Fruit fly (Drosophila melanogaster) whole organism, embryonic: Measurements from ENCODE around the gene CG11882.
A peak's percentile ranks its signal among the peaks of the same experiment; 100 is the strongest.

Source experiments
- Adf1 ChIP-seq: fragments of 200-800 bp; sonication (Bioruptor generic); IDR thresholded peaks from 2 replicates; pipeline ENCODE4 v1.3.6; 2022; ENCODE audit warnings: missing biosample characterization, missing genetic modification characterization
- CG10209 ChIP-seq: fragments of 200-800 bp; sonication (Bioruptor generic); optimal IDR thresholded peaks from 3 replicates; lab custom pipeline; 2017; ENCODE audit warnings: missing biosample characterization, mild to moderate bottlenecking, missing genetic modification characterization, missing genetic modification reagents
- CG10267 ChIP-seq: fragments of 200-800 bp; sonication (Bioruptor generic); optimal IDR thresholded peaks from 2 replicates; lab custom pipeline; 2018; ENCODE audit warnings: missing biosample characterization, mild to moderate bottlenecking, missing genetic modification characterization, moderate library complexity
- CG10321 ChIP-seq: fragments of 200-800 bp; sonication (Bioruptor generic); IDR thresholded peaks from 2 replicates; pipeline ENCODE4 v1.3.6; 2022; ENCODE audit warnings: missing biosample characterization, missing genetic modification characterization
- CG10979 ChIP-seq: fragments of 200-800 bp; sonication (Bioruptor generic); optimal IDR thresholded peaks from 2 replicates; lab custom pipeline; 2018; ENCODE audit warnings: missing biosample characterization, mild to moderate bottlenecking, missing genetic modification characterization, moderate library complexity
- CG12299 ChIP-seq: fragments of 200-800 bp; sonication (Bioruptor generic); optimal IDR thresholded peaks from 2 replicates; lab custom pipeline; 2018; ENCODE audit warnings: missing biosample characterization, mild to moderate bottlenecking, missing genetic modification characterization
- CG12659 ChIP-seq: fragments of 200-800 bp; sonication (Bioruptor generic); optimal IDR thresholded peaks from 3 replicates; lab custom pipeline; 2017; ENCODE audit warnings: mild to moderate bottlenecking, missing biosample characterization, missing genetic modification reagents, missing genetic modification characterization
- CG12942 ChIP-seq: fragments of 200-800 bp; sonication (Bioruptor generic); optimal IDR thresholded peaks from 3 replicates; lab custom pipeline; 2016; ENCODE audit warnings: missing biosample characterization, missing genetic modification characterization
- CG14710 ChIP-seq: fragments of 200-800 bp; sonication (Bioruptor generic); optimal IDR thresholded peaks from 3 replicates; lab custom pipeline; 2019; ENCODE audit warnings: missing biosample characterization, mild to moderate bottlenecking, missing genetic modification characterization, moderate library complexity
- CG14965 ChIP-seq: fragments of 200-800 bp; sonication (Bioruptor generic); optimal IDR thresholded peaks from 2 replicates; lab custom pipeline; 2016; ENCODE audit warnings: missing biosample characterization, missing genetic modification characterization, borderline replicate concordance
- CG18476 ChIP-seq: fragments of 200-800 bp; sonication (Bioruptor generic); optimal IDR thresholded peaks from 2 replicates; lab custom pipeline; 2016; ENCODE audit warnings: missing biosample characterization, mild to moderate bottlenecking, missing genetic modification characterization
- CG2116 ChIP-seq: fragments of 200-800 bp; sonication (Bioruptor generic); optimal IDR thresholded peaks from 3 replicates; lab custom pipeline; 2018; ENCODE audit warnings: missing biosample characterization, mild to moderate bottlenecking, missing genetic modification characterization
- CG2678 ChIP-seq: fragments of 200-800 bp; sonication (Bioruptor generic); optimal IDR thresholded peaks from 3 replicates; lab custom pipeline; 2019; ENCODE audit warnings: missing biosample characterization, mild to moderate bottlenecking, missing genetic modification characterization, moderate library complexity
- CG31224 ChIP-seq: fragments of 200-800 bp; sonication (Bioruptor generic); IDR thresholded peaks from 2 replicates; pipeline ENCODE4 v1.3.6; 2022; ENCODE audit warnings: missing biosample characterization, missing genetic modification characterization
- CG4707 ChIP-seq: fragments of 200-800 bp; sonication (Bioruptor generic); optimal IDR thresholded peaks from 2 replicates; lab custom pipeline; 2018; ENCODE audit warnings: missing biosample characterization, mild to moderate bottlenecking, missing genetic modification characterization, moderate library complexity
- CG6765 ChIP-seq: fragments of 200-800 bp; sonication (Bioruptor generic); optimal IDR thresholded peaks from 3 replicates; lab custom pipeline; 2017; ENCODE audit warnings: missing biosample characterization, mild to moderate bottlenecking, missing genetic modification characterization
- CG7372 ChIP-seq: fragments of 200-800 bp; sonication (Bioruptor generic); IDR thresholded peaks from 2 replicates; pipeline ENCODE4 v1.3.6; 2022; ENCODE audit warnings: missing biosample characterization, missing genetic modification characterization
- CG8944 ChIP-seq: fragments of 200-800 bp; sonication (Bioruptor generic); optimal IDR thresholded peaks from 3 replicates; lab custom pipeline; 2016; ENCODE audit warnings: missing biosample characterization, missing genetic modification characterization
- CG9817 ChIP-seq: fragments of 200-800 bp; sonication (Bioruptor generic); optimal IDR thresholded peaks from 2 replicates; lab custom pipeline; 2018; ENCODE audit warnings: missing biosample characterization, mild to moderate bottlenecking, missing genetic modification characterization, moderate library complexity
- CTCF ChIP-seq: fragments of 200-800 bp; sonication (Bioruptor generic); optimal IDR thresholded peaks from 2 replicates; lab custom pipeline; 2017; ENCODE audit warnings: missing biosample characterization, mild to moderate bottlenecking, missing genetic modification characterization, moderate library complexity
- Dip2 ChIP-seq: fragments of 200-800 bp; sonication (Bioruptor generic); IDR thresholded peaks from 2 replicates; pipeline ENCODE4 v1.3.6; 2022; ENCODE audit warnings: missing biosample characterization, missing genetic modification characterization
- Dip3 ChIP-seq: fragments of 200-800 bp; sonication (Bioruptor generic); optimal IDR thresholded peaks from 3 replicates; lab custom pipeline; 2016; ENCODE audit warnings: missing biosample characterization, missing genetic modification characterization
- E2f1 ChIP-seq: fragments of 200-800 bp; sonication (Bioruptor generic); IDR thresholded peaks from 2 replicates; pipeline ENCODE4 v1.3.6; 2022; ENCODE audit warnings: missing biosample characterization, missing genetic modification characterization
- GATAe ChIP-seq: fragments of 200-800 bp; sonication (Bioruptor generic); conservative IDR thresholded peaks from 2 replicates; pipeline ENCODE4 v1.3.6; 2022; ENCODE audit warnings: missing biosample characterization, missing genetic modification characterization
- HLH4C ChIP-seq: fragments of 200-800 bp; sonication (Bioruptor generic); IDR thresholded peaks from 3 replicates; pipeline ENCODE4 v1.3.6; 2022; ENCODE audit warnings: missing biosample characterization, missing genetic modification characterization; ENCODE audit not compliant: partially characterized antibody
- HLH54F ChIP-seq: fragments of 200-800 bp; sonication (Bioruptor generic); optimal IDR thresholded peaks from 3 replicates; lab custom pipeline; 2016; ENCODE audit warnings: missing biosample characterization, missing genetic modification characterization
- HLHmδ ChIP-seq: fragments of 200-800 bp; sonication (Bioruptor generic); optimal IDR thresholded peaks from 2 replicates; lab custom pipeline; 2018; ENCODE audit warnings: missing biosample characterization, mild to moderate bottlenecking, missing genetic modification characterization, moderate library complexity
- Hr39 ChIP-seq: fragments of >200 bp; optimal IDR thresholded peaks from 2 replicates; lab custom pipeline; 2017
- Hsf ChIP-seq: fragments of 200-800 bp; sonication (Bioruptor generic); optimal IDR thresholded peaks from 3 replicates; lab custom pipeline; 2016; ENCODE audit warnings: missing biosample characterization, missing genetic modification characterization
- Max ChIP-seq: fragments of 200-800 bp; sonication (Bioruptor generic); optimal IDR thresholded peaks from 2 replicates; lab custom pipeline; 2016; ENCODE audit warnings: missing biosample characterization, mild to moderate bottlenecking, missing genetic modification characterization
- Med ChIP-seq: fragments of 200-800 bp; sonication (Bioruptor generic); peaks from one replicate; lab custom pipeline; 2016; ENCODE audit warnings: missing biosample characterization, missing genetic modification characterization, mild to moderate bottlenecking, inconsistent platforms, moderate library complexity
- Rfx ChIP-seq: fragments of 200-800 bp; sonication (Bioruptor generic); IDR thresholded peaks from 2 replicates; pipeline ENCODE4 v1.3.6; 2022; ENCODE audit warnings: missing biosample characterization, missing genetic modification characterization
- Rx ChIP-seq: fragments of 200-800 bp; sonication (Bioruptor generic); IDR thresholded peaks from 2 replicates; pipeline ENCODE4 v1.3.6; 2022; ENCODE audit warnings: missing biosample characterization, missing genetic modification characterization
- Sin3A ChIP-seq: fragments of >200 bp; optimal IDR thresholded peaks from 2 replicates; lab custom pipeline; 2018
- cg ChIP-seq: fragments of 200-800 bp; sonication (Bioruptor generic); optimal IDR thresholded peaks from 3 replicates; lab custom pipeline; 2019; ENCODE audit warnings: missing biosample characterization, mild to moderate bottlenecking, missing genetic modification characterization, moderate library complexity
- cwo ChIP-seq: fragments of 200-800 bp; sonication (Bioruptor generic); optimal IDR thresholded peaks from 3 replicates; lab custom pipeline; 2017; ENCODE audit warnings: missing biosample characterization, missing genetic modification characterization, mild to moderate bottlenecking, moderate library complexity, missing genetic modification reagents
- dysf ChIP-seq: fragments of 200-800 bp; sonication (Bioruptor generic); IDR thresholded peaks from 3 replicates; pipeline ENCODE4 v1.3.6; 2022; ENCODE audit warnings: missing biosample characterization, missing genetic modification characterization
- en ChIP-seq: fragments of 200-800 bp; sonication (Bioruptor generic); optimal IDR thresholded peaks from 2 replicates; lab custom pipeline; 2016; ENCODE audit warnings: missing biosample characterization, missing genetic modification characterization
- gce ChIP-seq: fragments of 200-800 bp; sonication (Bioruptor generic); IDR thresholded peaks from 3 replicates; pipeline ENCODE4 v1.3.6; 2022; ENCODE audit warnings: missing biosample characterization, missing genetic modification characterization
- gro ChIP-seq: fragments of 200-800 bp; sonication (Bioruptor generic); optimal IDR thresholded peaks from 2 replicates; lab custom pipeline; 2016; ENCODE audit warnings: missing biosample characterization, missing genetic modification characterization
- gsb-n ChIP-seq: fragments of 200-800 bp; sonication (Bioruptor generic); optimal IDR thresholded peaks from 3 replicates; lab custom pipeline; 2018; ENCODE audit warnings: missing biosample characterization, mild to moderate bottlenecking, missing genetic modification characterization
- odd ChIP-seq: fragments of 200-800 bp; sonication (Bioruptor generic); optimal IDR thresholded peaks from 2 replicates; lab custom pipeline; 2017; ENCODE audit warnings: missing biosample characterization, mild to moderate bottlenecking, missing genetic modification characterization
- org-1 ChIP-seq: fragments of 200-800 bp; sonication (Bioruptor generic); optimal IDR thresholded peaks from 2 replicates; lab custom pipeline; 2017; ENCODE audit warnings: missing biosample characterization, missing genetic modification characterization
- pan ChIP-seq, 4 experiments: fragments of >200 bp in 3 of 4; fragments of 200-800 bp in 1 of 4; sonication (Bioruptor generic) in 1 of 4; optimal IDR thresholded peaks in 3 of 4; IDR thresholded peaks in 1 of 4; 2 replicates each; pipeline versions ENCODE4 v1.3.6 to Lab custom; 2017 to 2022; ENCODE audit warnings: missing biosample characterization in 2 of 4, missing genetic modification characterization in 2 of 4, mixed read lengths in 1 of 4
- psq ChIP-seq: fragments of 200-800 bp; sonication (Bioruptor generic); optimal IDR thresholded peaks from 2 replicates; lab custom pipeline; 2017; ENCODE audit warnings: missing biosample characterization, missing genetic modification characterization
- tx ChIP-seq: fragments of 200-800 bp; sonication (Bioruptor generic); optimal IDR thresholded peaks from 2 replicates; lab custom pipeline; 2016; ENCODE audit warnings: missing biosample characterization, missing genetic modification characterization
- vfl ChIP-seq: fragments of 200-800 bp; sonication (Bioruptor generic); optimal IDR thresholded peaks from 2 replicates; lab custom pipeline; 2016; ENCODE audit warnings: missing biosample characterization, missing genetic modification characterization
- vnd ChIP-seq: fragments of 200-800 bp; sonication (Bioruptor generic); IDR thresholded peaks from 3 replicates; pipeline ENCODE4 v1.3.6; 2022; ENCODE audit warnings: missing biosample characterization, missing genetic modification characterization; ENCODE audit not compliant: partially characterized antibody
- yki ChIP-seq: fragments of >200 bp; optimal IDR thresholded peaks from 3 replicates; lab custom pipeline; 2018

The CG11882 gene

DNA sequence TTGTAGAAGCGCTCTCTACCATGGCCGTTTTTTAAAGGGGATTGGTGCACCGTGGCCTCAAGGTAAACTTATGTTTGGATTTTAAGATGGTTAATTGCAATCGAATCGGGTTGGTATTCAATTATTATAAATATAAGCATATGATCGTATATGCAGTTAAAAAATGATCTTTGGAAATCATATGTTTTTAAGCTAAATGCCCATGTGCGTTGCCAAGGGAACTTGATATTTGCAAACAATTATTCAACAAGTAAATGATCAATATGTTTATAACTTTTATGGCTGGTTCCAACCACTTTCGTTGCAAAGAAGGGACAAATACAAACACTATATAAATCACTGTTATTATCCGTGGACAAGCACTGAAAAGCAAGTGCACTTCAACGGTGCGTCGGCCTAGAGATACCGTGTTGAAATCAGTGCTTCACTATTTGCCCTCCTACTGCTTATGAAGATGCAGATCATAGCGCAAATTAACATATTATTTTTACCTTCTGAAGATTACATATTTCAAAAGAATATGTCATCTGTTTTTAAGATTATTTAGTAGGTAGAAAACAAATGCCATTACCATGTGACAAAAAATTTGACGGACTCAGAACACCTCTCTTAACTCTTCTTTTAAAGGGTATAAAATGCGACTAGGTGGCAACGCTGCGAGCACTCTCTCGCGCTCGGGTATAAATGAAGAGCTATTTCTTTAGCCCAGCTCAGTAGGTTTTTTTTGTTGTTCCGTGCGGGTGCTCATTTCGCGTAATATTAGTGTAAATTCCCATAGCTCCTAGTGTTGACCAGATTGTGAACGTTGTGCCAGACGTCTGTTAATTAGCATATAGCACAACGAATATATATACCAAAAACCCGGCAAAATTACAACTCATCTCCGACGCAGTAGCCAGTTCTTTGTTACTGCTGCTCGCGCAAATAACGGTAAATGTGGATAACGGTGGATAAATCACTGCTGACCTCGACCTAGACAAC lies 9.7 kb upstream of the CG11882 start, which contains the start of gene rdog (continued):
- TF ChIP-seq CG10209 (peak; percentile 81), vfl (GFP tag; lab: Kevin White, UChicago) (peak; percentile 49), Rfx (GFP tag; lab: Robert Waterston, UW) (peak; percentile 74), tx (GFP tag; lab: Kevin White, UChicago) (peak; percentile 64), odd (GFP tag; lab: Kevin White, UChicago) (peak; percentile 71), gce (GFP tag; lab: Robert Waterston, UW) (no peak), org-1 (GFP tag; lab: Kevin White, UChicago) (peak; percentile 68), Max (GFP tag; lab: Kevin White, UChicago) (peak; percentile 93), Hsf (GFP tag; lab: Kevin White, UChicago) (peak; percentile 82), CG10267 (tag; lab: Kevin White, UChicago) (peak; percentile 78), cg (GFP tag; lab: Kevin White, UChicago) (no peak), CG6765 (GFP tag; lab: Kevin White, UChicago) (peak; percentile 46), CG31224 (no peak; the same call in 1 of the 2 replicates), CG10979 (tag; lab: Kevin White, UChicago) (peak; percentile 81), CTCF (GFP tag; lab: Kevin White, UChicago) (no peak), Med (peak; percentile 85), cwo (GFP tag; lab: Kevin White, UChicago) (peak; percentile 53), CG14710 (tag; lab: Kevin White, UChicago) (peak; percentile 79), HLH54F (GFP tag; lab: Kevin White, UChicago) (peak; percentile 78), E2f1 (no peak; the same call in 1 of the 2 replicates), Hr39 (no peak), Adf1 (GFP tag; lab: Robert Waterston, UW) (0 out of 2 replicates have a peak, but pooled peaks have one; percentile 40), CG18476 (peak; percentile 85), CG4707 (GFP tag; lab: Kevin White, UChicago) (peak; percentile 3), CG10321 (GFP tag; lab: Robert Waterston, UW) (no peak), Dip2 (GFP tag; lab: Robert Waterston, UW) (no peak), CG14965 (GFP tag; lab: Kevin White, UChicago) (no peak), dysf (peak; percentile 77), CG2678 (tag; lab: Kevin White, UChicago) (peak; percentile 87), vnd (GFP tag; lab: Robert Waterston, UW) (no peak), pan (optimal IDR thresholded peaks at IDR 0.05; lab: Kevin White, UChicago) (peak in 1 of 2 experiments; percentile 85), pan (GFP tag; optimal IDR thresholded peaks at IDR 0.05 in 1 of 2, IDR thresholded peaks at IDR 0.05 in 1 of 2) (peak; percentile 47 to 81), CG12299 (tag; lab: Kevin White, UChicago) (peak; percentile 63), CG8944 (GFP tag; lab: Kevin White, UChicago) (peak; percentile 68), gsb-n (tag; lab: Kevin White, UChicago) (peak; percentile 76), CG12659 (GFP tag; lab: Kevin White, UChicago) (peak; percentile 81), yki (peak; percentile 5), Rx (GFP tag; lab: Robert Waterston, UW) (peak; percentile 42; the same call in 1 of the 2 replicates), Dip3 (GFP tag; lab: Kevin White, UChicago) (peak; percentile 80), GATAe (no peak), en (GFP tag; lab: Kevin White, UChicago) (peak; percentile 63), CG2116 (GFP tag; lab: Kevin White, UChicago) (peak; percentile 69), CG7372 (GFP tag; lab: Robert Waterston, UW) (no peak), Sin3A (lab: Kevin White, UChicago) (peak; percentile 33), HLHmδ (GFP tag; lab: Kevin White, UChicago) (no peak), psq (peak; percentile 48), CG12942 (GFP tag; lab: Kevin White, UChicago) (peak; percentile 80), gro (GFP tag; lab: Kevin White, UChicago) (peak; percentile 90), HLH4C (GFP tag; lab: Robert Waterston, UW) (no peak), CG9817 (tag; lab: Kevin White, UChicago) (peak; percentile 79)
